Worm (Caenorhabditis elegans): Measurements from ENCODE around the gene F41C6.4.
A peak's percentile ranks its signal among the peaks of the same experiment; 100 is the strongest.

F41C6.4 gene

DNA sequence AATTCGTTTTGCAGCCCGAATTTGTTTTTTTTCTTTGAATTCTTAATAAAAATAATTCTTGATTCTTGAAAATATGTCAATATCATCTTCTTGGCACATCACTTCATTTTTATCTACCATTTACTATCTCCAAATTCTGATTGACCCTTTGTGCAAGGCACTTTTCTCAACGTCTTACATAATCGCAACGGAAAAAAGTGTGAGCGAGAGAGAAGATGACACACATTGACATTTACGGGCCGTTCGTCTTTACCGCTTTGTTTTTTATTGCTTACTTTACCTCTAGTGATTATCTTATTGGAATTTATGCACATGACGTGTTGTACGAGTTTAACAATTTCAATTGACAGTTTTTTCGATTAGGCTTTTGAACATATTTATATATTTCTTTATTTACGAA, 26.0 kb downstream of the F41C6.4 start:
- no peak for TF ChIP-seq rnt-1 (tag; optimal IDR thresholded peaks at IDR 0.05)
- TF ChIP-seq elt-2 (tag; optimal IDR thresholded peaks at IDR 0.05), result peak; percentile 51
- no peak for TF ChIP-seq hlh-13 (GFP tag; optimal IDR thresholded peaks at IDR 0.05)
- no peak for TF ChIP-seq dmd-4 (tag; optimal IDR thresholded peaks at IDR 0.05; ENCODE audit: borderline replicate concordance)
- no peak for TF ChIP-seq ceh-22 (tag; optimal IDR thresholded peaks at IDR 0.05)
- no peak for TF ChIP-seq sox-4 (tag; optimal IDR thresholded peaks at IDR 0.05)
- TF ChIP-seq sdc-2 (tag; optimal IDR thresholded peaks at IDR 0.05), result no peak
- no peak for TF ChIP-seq npax-4 (tag; optimal IDR thresholded peaks at IDR 0.05)
- TF ChIP-seq sox-2 (GFP tag; IDR thresholded peaks at IDR 0.05), result no peak

DNA sequence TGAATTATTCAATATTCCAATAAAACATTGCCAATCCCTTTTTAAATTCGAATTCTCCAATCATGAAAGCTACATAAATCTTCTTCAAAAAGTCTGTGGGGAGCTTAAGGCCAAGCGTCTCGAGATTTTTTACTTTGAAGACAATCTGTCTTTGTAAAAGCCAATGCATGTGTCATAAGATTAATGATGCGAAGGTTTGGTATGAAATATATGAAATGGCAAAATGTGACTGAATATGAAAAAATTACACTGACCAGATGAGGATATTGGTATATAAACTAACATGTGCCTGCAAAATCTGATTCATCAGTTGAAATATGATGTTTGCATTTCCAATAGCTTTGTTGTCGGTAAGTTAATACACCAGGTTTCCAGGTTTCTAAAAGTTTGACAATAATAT, 28.7 kb downstream of the F41C6.4 start, which contains the start of gene C53B7.2:
Gene C53B7.2, plus strand, starts transcription at position 301 of the 400 bp plus-strand sequence.
- no peak for TF ChIP-seq ceh-45 (GFP tag; IDR thresholded peaks at IDR 0.05)
- TF ChIP-seq Y22D7AL.16 (tag; optimal IDR thresholded peaks at IDR 0.05), result no peak
- no peak for TF ChIP-seq nhr-11 (tag; optimal IDR thresholded peaks at IDR 0.05)
- no peak for TF ChIP-seq pax-1 (tag; optimal IDR thresholded peaks at IDR 0.05)
- no peak for TF ChIP-seq che-1 (tag; optimal IDR thresholded peaks at IDR 0.05)
- TF ChIP-seq nhr-232 (tag; optimal IDR thresholded peaks at IDR 0.05), result no peak
- no peak for TF ChIP-seq ref-2 (tag; optimal IDR thresholded peaks at IDR 0.05)
- TF ChIP-seq F13H6.1 (tag; optimal IDR thresholded peaks at IDR 0.05), result no peak
- no peak for TF ChIP-seq ceh-31 (tag; optimal IDR thresholded peaks at IDR 0.05)
- TF ChIP-seq mec-3 (tag; optimal IDR thresholded peaks at IDR 0.05; ENCODE audit: borderline replicate concordance), result no peak

DNA sequence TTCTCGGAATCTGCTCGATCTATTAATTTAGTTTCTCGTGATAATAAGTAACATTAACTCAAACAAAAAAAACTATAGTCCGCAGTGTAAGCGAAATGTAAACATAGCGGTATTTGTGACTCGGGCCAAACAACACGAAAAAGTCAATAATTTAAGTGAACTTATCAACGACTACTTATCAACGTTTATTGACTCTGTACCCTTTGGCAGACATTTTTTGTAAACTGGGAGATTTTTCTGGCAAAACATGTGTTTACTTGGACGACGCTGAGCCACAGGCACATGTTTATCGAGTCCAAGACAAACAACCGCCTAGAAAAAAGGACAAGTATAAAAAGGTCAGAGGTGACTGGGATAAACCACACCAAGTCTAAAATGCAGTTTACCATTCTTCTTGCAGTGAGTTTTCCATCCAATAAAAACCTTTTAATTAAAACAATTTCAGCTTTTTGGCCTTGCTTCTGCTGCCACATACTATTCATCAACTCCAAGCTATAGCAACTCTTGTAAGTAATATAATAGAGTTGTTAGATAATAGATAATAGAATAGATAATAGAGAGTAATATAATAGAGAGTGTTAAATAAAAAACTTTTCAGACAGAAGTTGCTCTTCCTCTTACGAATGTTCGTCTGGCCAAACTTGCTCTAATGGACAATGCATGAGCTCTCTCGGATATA, 30.1 kb downstream of the F41C6.4 start, which contains the start of gene C53B7.3:
Gene C53B7.3, plus strand, starts transcription at position 362 of the 679 bp plus-strand sequence.
- no peak for TF ChIP-seq ceh-19 (GFP tag; optimal IDR thresholded peaks at IDR 0.05)
- no peak for TF ChIP-seq sox-2 (GFP tag; IDR thresholded peaks at IDR 0.05)
- TF ChIP-seq elt-2 (tag; optimal IDR thresholded peaks at IDR 0.05), result no peak
- TF ChIP-seq ceh-24 (tag; optimal IDR thresholded peaks at IDR 0.05), result no peak

DNA sequence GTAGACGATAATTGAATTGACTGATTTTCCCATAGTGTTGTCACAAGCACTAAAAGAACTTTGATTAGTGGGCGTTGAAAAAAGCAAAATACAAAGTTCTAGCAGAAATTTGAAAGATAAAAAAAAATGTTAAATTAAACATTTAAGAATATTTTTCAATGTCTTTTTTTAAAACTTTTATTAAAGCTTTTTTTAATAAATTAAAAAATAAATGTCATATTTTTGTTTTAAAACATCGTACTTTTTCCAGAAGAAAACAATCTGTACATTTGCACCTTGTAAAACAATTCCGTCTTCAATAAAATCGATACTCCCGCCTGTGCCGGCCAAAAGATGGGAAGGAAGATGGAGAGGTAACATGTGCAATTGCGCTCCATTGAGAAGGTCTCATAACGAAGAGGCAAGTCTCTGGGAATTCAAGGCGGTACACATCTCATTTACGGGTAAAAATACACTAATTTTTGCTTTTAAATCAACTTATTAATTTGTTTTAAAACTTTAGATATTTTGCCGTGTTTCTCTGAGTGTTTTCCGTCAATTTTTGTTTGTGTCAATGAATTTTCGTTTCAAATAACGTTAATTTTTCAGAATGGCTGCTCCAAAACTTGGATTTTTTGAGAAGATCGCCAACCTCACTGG, 33.8 kb downstream of the F41C6.4 start, which contains the start of the genes glr-6 and asg-2:
Gene glr-6, minus strand, starts transcription at position 51 of the 639 bp plus-strand sequence.
Gene asg-2, plus strand, starts transcription at position 589 of the 639 bp plus-strand sequence.
- TF ChIP-seq C08G9.2 (tag; optimal IDR thresholded peaks at IDR 0.05), result no peak
- TF ChIP-seq ceh-22 (tag; optimal IDR thresholded peaks at IDR 0.05), result no peak
- no peak for TF ChIP-seq lim-6 (tag; optimal IDR thresholded peaks at IDR 0.05)
- TF ChIP-seq fax-1 (tag; optimal IDR thresholded peaks at IDR 0.05), result no peak
- TF ChIP-seq K02D7.2 (tag; optimal IDR thresholded peaks at IDR 0.05), result no peak
- peak; percentile 24 for TF ChIP-seq ets-4 (tag; optimal IDR thresholded peaks at IDR 0.05)
- TF ChIP-seq elt-2 (tag; optimal IDR thresholded peaks at IDR 0.05), result peak; percentile 3
- peak; percentile 50 for TF ChIP-seq ceh-31 (tag; optimal IDR thresholded peaks at IDR 0.05)
- TF ChIP-seq pqm-1 (tag; optimal IDR thresholded peaks at IDR 0.05), result no peak
- peak; percentile 20 for TF ChIP-seq ceh-18 (tag; optimal IDR thresholded peaks at IDR 0.05)
- no peak for TF ChIP-seq ceh-24 (tag; optimal IDR thresholded peaks at IDR 0.05)
- no peak for TF ChIP-seq pag-3 (tag; optimal IDR thresholded peaks at IDR 0.05; ENCODE audit: borderline replicate concordance)
- peak; percentile 21 for TF ChIP-seq unc-42 (tag; optimal IDR thresholded peaks at IDR 0.05)
- TF ChIP-seq unc-3 (GFP tag; conservative IDR thresholded peaks at IDR 0.05), result no peak
- no peak for TF ChIP-seq unc-3 (tag; optimal IDR thresholded peaks at IDR 0.05)
- TF ChIP-seq ceh-34 (tag; optimal IDR thresholded peaks at IDR 0.05), result peak; percentile 22
- no peak for TF ChIP-seq tbx-2 (tag; optimal IDR thresholded peaks at IDR 0.05)
- TF ChIP-seq nhr-232 (tag; optimal IDR thresholded peaks at IDR 0.05), result no peak
- no peak for TF ChIP-seq hlh-6 (tag; optimal IDR thresholded peaks at IDR 0.05)
- TF ChIP-seq mec-3 (tag; optimal IDR thresholded peaks at IDR 0.05; ENCODE audit: borderline replicate concordance), result no peak
- no peak for TF ChIP-seq odd-2 (tag; optimal IDR thresholded peaks at IDR 0.05)
- no peak for TF ChIP-seq ceh-45 (GFP tag; IDR thresholded peaks at IDR 0.05)
- TF ChIP-seq npax-4 (tag; optimal IDR thresholded peaks at IDR 0.05), result no peak
- no peak for TF ChIP-seq lin-11 (tag; optimal IDR thresholded peaks at IDR 0.05)
- no peak for TF ChIP-seq ztf-16 (tag; optimal IDR thresholded peaks at IDR 0.05)
- no peak for TF ChIP-seq ceh-9 (tag; optimal IDR thresholded peaks at IDR 0.05)
- TF ChIP-seq sox-2 (GFP tag; IDR thresholded peaks at IDR 0.05), result no peak
- TF ChIP-seq ceh-48 (tag; optimal IDR thresholded peaks at IDR 0.05), result peak; percentile 76
- TF ChIP-seq nfya-1 (tag; optimal IDR thresholded peaks at IDR 0.05), result peak; percentile 61

All from whole organism, late embryonic.